Fruit fly (Drosophila melanogaster) whole organism, pupa: Measurements from ENCODE around the gene CG34265.

Experiments
- CG10348 ChIP-seq: fragments of 200-800 bp; sonication (Bioruptor generic); IDR thresholded peaks from 2 replicates; pipeline ENCODE4 v1.3.6; 2022; ENCODE audit warnings: missing biosample characterization, missing genetic modification characterization
- CG12605 ChIP-seq: fragments of 200-800 bp; sonication (Bioruptor generic); IDR thresholded peaks from 2 replicates; pipeline ENCODE4 v1.3.6; 2022; ENCODE audit warnings: missing biosample characterization, missing genetic modification characterization
- CG13204 ChIP-seq: fragments of 200-800 bp; sonication (Bioruptor generic); optimal IDR thresholded peaks from 2 replicates; lab custom pipeline; 2018; ENCODE audit warnings: missing biosample characterization, mild to moderate bottlenecking, missing genetic modification characterization, moderate library complexity
- CG14655 ChIP-seq: fragments of 200-800 bp; sonication (Bioruptor generic); optimal IDR thresholded peaks from 3 replicates; lab custom pipeline; 2017; ENCODE audit warnings: mild to moderate bottlenecking, missing biosample characterization, missing genetic modification reagents, missing genetic modification characterization
- CG15710 ChIP-seq: fragments of 200-800 bp; sonication (Bioruptor generic); optimal IDR thresholded peaks from 2 replicates; lab custom pipeline; 2018; ENCODE audit warnings: missing biosample characterization, mild to moderate bottlenecking, missing genetic modification characterization, moderate library complexity
- CG17806 ChIP-seq: fragments of 200-800 bp; sonication (Bioruptor generic); optimal IDR thresholded peaks from 2 replicates; lab custom pipeline; 2018; ENCODE audit warnings: missing biosample characterization, mild to moderate bottlenecking, missing genetic modification characterization, moderate library complexity
- CG32121 ChIP-seq: fragments of 200-800 bp; sonication (Bioruptor generic); IDR thresholded peaks from 2 replicates; pipeline ENCODE4 v1.3.6; 2022; ENCODE audit warnings: missing biosample characterization, missing genetic modification characterization
- CG34367 ChIP-seq: fragments of 200-800 bp; sonication (Bioruptor generic); optimal IDR thresholded peaks from 2 replicates; lab custom pipeline; 2018; ENCODE audit warnings: missing biosample characterization, mild to moderate bottlenecking, missing genetic modification characterization
- CG4496 ChIP-seq: fragments of 200-800 bp; sonication (Bioruptor generic); IDR thresholded peaks from 3 replicates; pipeline ENCODE4 v1.3.6; 2022; ENCODE audit warnings: missing biosample characterization, missing genetic modification characterization
- CG8159 ChIP-seq: fragments of 200-800 bp; sonication (Bioruptor generic); optimal IDR thresholded peaks from 3 replicates; lab custom pipeline; 2018; ENCODE audit warnings: missing biosample characterization, mild to moderate bottlenecking, missing genetic modification characterization, moderate library complexity
- CG8301 ChIP-seq: fragments of 200-800 bp; sonication (Bioruptor generic); optimal IDR thresholded peaks from 2 replicates; lab custom pipeline; 2018; ENCODE audit warnings: missing biosample characterization, mild to moderate bottlenecking, missing genetic modification characterization
- CG9948 ChIP-seq: fragments of 200-800 bp; sonication (Bioruptor generic); optimal IDR thresholded peaks from 2 replicates; lab custom pipeline; 2018; ENCODE audit warnings: missing biosample characterization, mild to moderate bottlenecking, missing genetic modification characterization, moderate library complexity
- D1 ChIP-seq: fragments of 200-800 bp; sonication (Bioruptor generic); optimal IDR thresholded peaks from 2 replicates; lab custom pipeline; 2018; ENCODE audit warnings: missing biosample characterization, mild to moderate bottlenecking, missing genetic modification characterization, moderate library complexity
- EcR ChIP-seq: fragments of 200-800 bp; sonication (Bioruptor generic); optimal IDR thresholded peaks from 3 replicates; lab custom pipeline; 2019; ENCODE audit warnings: missing biosample characterization, missing genetic modification characterization, mild to moderate bottlenecking, moderate library complexity, missing genetic modification reagents
- Ets98B ChIP-seq: fragments of 200-800 bp; sonication (Bioruptor generic); IDR thresholded peaks from 2 replicates; pipeline ENCODE4 v1.3.6; 2022; ENCODE audit warnings: missing biosample characterization, missing genetic modification characterization
- Pif1A ChIP-seq: fragments of 200-800 bp; sonication (Bioruptor generic); optimal IDR thresholded peaks from 3 replicates; lab custom pipeline; 2016; ENCODE audit warnings: missing biosample characterization, missing genetic modification characterization
- Pif1B ChIP-seq: fragments of 200-800 bp; sonication (Bioruptor generic); optimal IDR thresholded peaks from 3 replicates; lab custom pipeline; 2016; ENCODE audit warnings: missing biosample characterization, missing genetic modification characterization
- Snoo ChIP-seq: fragments of 200-800 bp; sonication (Bioruptor generic); optimal IDR thresholded peaks from 3 replicates; lab custom pipeline; 2017; ENCODE audit warnings: missing biosample characterization, mild to moderate bottlenecking, missing genetic modification characterization, inconsistent platforms
- fd96Ca ChIP-seq: fragments of 200-800 bp; sonication (Bioruptor generic); IDR thresholded peaks from 3 replicates; pipeline ENCODE4 v1.3.6; 2022; ENCODE audit warnings: missing biosample characterization, missing genetic modification characterization
- gl ChIP-seq: fragments of 200-800 bp; sonication (Bioruptor generic); optimal IDR thresholded peaks from 2 replicates; lab custom pipeline; 2018; ENCODE audit warnings: missing biosample characterization, mild to moderate bottlenecking, missing genetic modification characterization
- rn ChIP-seq: fragments of 200-800 bp; sonication (Bioruptor generic); IDR thresholded peaks from 2 replicates; pipeline ENCODE4 v1.3.6; 2022; ENCODE audit warnings: missing biosample characterization, missing genetic modification characterization

Gene CG34265

dm6 chr3L:3225769-3226457 lies 42.3 kb upstream of the CG34265 start:
- TF ChIP-seq Pif1A (GFP tag; lab: Kevin White, UChicago) (no peak), rn (GFP tag; lab: Robert Waterston, UW) (0 out of 2 replicates have a peak, but pooled peaks have one; percentile 8), CG9948 (tag; lab: Kevin White, UChicago) (no peak), CG14655 (GFP tag; lab: Kevin White, UChicago) (peak; percentile 52), CG8159 (tag; lab: Kevin White, UChicago) (no peak), CG12605 (GFP tag; lab: Robert Waterston, UW) (peak; percentile 59), gl (tag; lab: Kevin White, UChicago) (peak; percentile 62), Pif1B (GFP tag; lab: Kevin White, UChicago) (no peak), CG4496 (GFP tag; lab: Robert Waterston, UW) (peak; percentile 58), CG32121 (GFP tag; lab: Robert Waterston, UW) (peak; percentile 50; the same call in 1 of the 2 replicates), CG34367 (tag; lab: Kevin White, UChicago) (peak; percentile 19), CG10348 (GFP tag; lab: Robert Waterston, UW) (no peak), CG8301 (tag; lab: Kevin White, UChicago) (peak; percentile 16), D1 (tag; lab: Kevin White, UChicago) (no peak), Snoo (tag; lab: Kevin White, UChicago) (no peak), fd96Ca (peak; percentile 76; the same call in 2 of the 3 replicates), Ets98B (peak; percentile 65), CG15710 (peak; percentile 42), CG13204 (GFP tag; lab: Kevin White, UChicago) (peak; percentile 63), CG17806 (peak; percentile 22), EcR (GFP tag; lab: Kevin White, UChicago) (peak; percentile 53)

dm6 chr3L:3226458-3226783 lies 41.8 kb upstream of the CG34265 start:
- no peak for TF ChIP-seq CG4496 (GFP tag; lab: Robert Waterston, UW)
- TF ChIP-seq CG32121 (GFP tag; lab: Robert Waterston, UW) = 0 out of 2 replicates have a peak, but pooled peaks have one; percentile 0
- TF ChIP-seq Ets98B = peak; percentile 4; the same call in 1 of the 2 replicates

dm6 chr3L:3236319-3236718 lies 31.9 kb upstream of the CG34265 start:
- peak; percentile 45 for TF ChIP-seq EcR (GFP tag; lab: Kevin White, UChicago)
- no peak for TF ChIP-seq CG8159 (tag; lab: Kevin White, UChicago)

- TF ChIP-seq CG8159 (tag; lab: Kevin White, UChicago) = peak; percentile 8
- TF ChIP-seq gl (tag; lab: Kevin White, UChicago) = peak; percentile 26
- no peak for TF ChIP-seq CG8301 (tag; lab: Kevin White, UChicago)
- no peak for TF ChIP-seq CG13204 (GFP tag; lab: Kevin White, UChicago)
- TF ChIP-seq CG4496 (GFP tag; lab: Robert Waterston, UW) = peak; percentile 39; the same call in 1 of the 3 replicates
- TF ChIP-seq, all 21 proteins: peak for 3
Observed at dm6 chr3L:3239033-3239752, 29.1 kb upstream of the CG34265 start, which contains the start of gene CG17746. CG17746 (minus strand) TSS chr3L:3239578.

dm6 chr3L:3239785-3240596 lies 28.3 kb upstream of the CG34265 start:
- TF ChIP-seq CG15710 = peak; percentile 60
- TF ChIP-seq Ets98B = no peak
- peak; percentile 46 for TF ChIP-seq Snoo (tag; lab: Kevin White, UChicago)
- TF ChIP-seq CG14655 (GFP tag; lab: Kevin White, UChicago) = no peak
- TF ChIP-seq CG9948 (tag; lab: Kevin White, UChicago) = peak; percentile 66
- TF ChIP-seq CG12605 (GFP tag; lab: Robert Waterston, UW) = no peak
- TF ChIP-seq Pif1B (GFP tag; lab: Kevin White, UChicago) = peak; percentile 68
- TF ChIP-seq CG34367 (tag; lab: Kevin White, UChicago) = peak; percentile 83
- TF ChIP-seq D1 (tag; lab: Kevin White, UChicago) = peak; percentile 40
- TF ChIP-seq gl (tag; lab: Kevin White, UChicago) = no peak
- 0 out of 3 replicates have a peak, but pooled peaks have one; percentile 5 for TF ChIP-seq CG4496 (GFP tag; lab: Robert Waterston, UW)
- TF ChIP-seq CG8159 (tag; lab: Kevin White, UChicago) = no peak
- no peak for TF ChIP-seq CG13204 (GFP tag; lab: Kevin White, UChicago)
- peak; percentile 94 for TF ChIP-seq EcR (GFP tag; lab: Kevin White, UChicago)
